Worm (Caenorhabditis elegans) whole organism, L4/young adult: ENCODE results near the gene F16B12.4.
A peak's percentile ranks its signal among the peaks of the same experiment; 100 is the strongest.

Source experiments
- W03F9.2 ChIP-seq: fragments of 150-350 bp; optimal IDR thresholded peaks from 2 replicates; lab custom pipeline; 2014; ENCODE audit warnings: missing biosample characterization, missing genetic modification characterization
- dao-5 ChIP-seq: sonication (generic microtip); optimal IDR thresholded peaks from 2 replicates; lab custom pipeline; 2016; ENCODE audit warnings: missing genotype, missing genetic modification characterization, moderate library complexity, missing compliant biosample characterization
- him-1 ChIP-seq: sonication (generic microtip); optimal IDR thresholded peaks from 2 replicates; lab custom pipeline; 2016; ENCODE audit warnings: missing genotype, missing genetic modification reagents, missing genetic modification characterization, missing compliant biosample characterization

The F16B12.4 gene

DNA sequence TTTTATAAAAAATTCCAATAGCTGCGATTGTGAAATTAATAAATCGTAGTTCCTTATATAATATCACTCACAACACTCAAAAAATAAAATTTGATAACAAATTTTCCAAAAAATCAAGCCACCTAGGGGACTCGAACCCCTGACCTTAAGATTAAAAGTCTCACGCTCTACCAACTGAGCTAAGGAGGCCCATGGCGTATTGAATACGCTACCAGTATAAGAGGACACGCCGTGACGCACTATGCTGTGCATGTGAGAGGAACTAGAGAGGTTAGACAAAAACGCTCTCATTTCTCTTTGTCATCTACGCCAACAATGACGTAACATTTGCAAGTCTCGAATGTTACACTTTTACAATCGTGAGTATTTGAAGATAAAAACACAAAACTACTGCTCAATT is 34.6 kb downstream of the F16B12.4 start:
- TF ChIP-seq dao-5 (tag; lab: Kevin White, UChicago): peak; percentile 90
- peak; percentile 97 for TF ChIP-seq him-1 (tag; lab: Kevin White, UChicago)
- TF ChIP-seq W03F9.2 (tag; lab: Kevin White, UChicago): peak; percentile 58

ce11 chrX:14062771-14063170 is 35.7 kb downstream of the F16B12.4 start:
- TF ChIP-seq dao-5 (tag; lab: Kevin White, UChicago): no peak
- TF ChIP-seq W03F9.2 (tag; lab: Kevin White, UChicago): no peak
- TF ChIP-seq him-1 (tag; lab: Kevin White, UChicago): no peak

DNA sequence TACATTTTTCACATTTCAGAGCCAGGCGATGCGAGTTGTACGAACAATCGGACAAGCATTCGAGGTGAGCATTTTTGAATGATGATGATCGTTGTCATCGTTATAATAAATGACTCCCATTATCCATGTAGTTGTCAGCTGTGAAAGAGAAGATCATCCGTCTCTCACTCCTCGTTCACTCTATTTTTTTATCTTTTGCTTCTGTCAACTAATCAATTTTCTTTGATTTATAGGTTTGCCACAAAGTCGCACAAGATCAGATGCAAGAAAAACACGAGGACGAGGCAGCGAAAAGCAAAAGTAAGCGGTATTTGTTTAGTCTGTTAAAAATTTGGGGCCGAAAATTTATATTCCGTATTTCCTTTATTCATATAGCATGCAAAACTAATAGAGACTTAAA is 41.9 kb downstream of the F16B12.4 start:
- TF ChIP-seq him-1 (tag; lab: Kevin White, UChicago) (no peak), W03F9.2 (tag; lab: Kevin White, UChicago) (no peak), dao-5 (tag; lab: Kevin White, UChicago) (no peak)

ce11 chrX:14055715-14056114 is 42.8 kb downstream of the F16B12.4 start:
- TF ChIP-seq dao-5 (tag; lab: Kevin White, UChicago) (no peak), him-1 (tag; lab: Kevin White, UChicago) (no peak), W03F9.2 (tag; lab: Kevin White, UChicago) (no peak)

ce11 chrX:14054799-14055198 is 43.7 kb downstream of the F16B12.4 start:
- TF ChIP-seq him-1 (tag; lab: Kevin White, UChicago) (no peak), W03F9.2 (tag; lab: Kevin White, UChicago) (no peak), dao-5 (tag; lab: Kevin White, UChicago) (no peak)

- TF ChIP-seq W03F9.2 (tag; lab: Kevin White, UChicago): no peak
- no peak for TF ChIP-seq him-1 (tag; lab: Kevin White, UChicago)
- no peak for TF ChIP-seq dao-5 (tag; lab: Kevin White, UChicago)
These were observed 44.7 kb downstream of the F16B12.4 start for ce11 chrX:14053754-14054153.

DNA sequence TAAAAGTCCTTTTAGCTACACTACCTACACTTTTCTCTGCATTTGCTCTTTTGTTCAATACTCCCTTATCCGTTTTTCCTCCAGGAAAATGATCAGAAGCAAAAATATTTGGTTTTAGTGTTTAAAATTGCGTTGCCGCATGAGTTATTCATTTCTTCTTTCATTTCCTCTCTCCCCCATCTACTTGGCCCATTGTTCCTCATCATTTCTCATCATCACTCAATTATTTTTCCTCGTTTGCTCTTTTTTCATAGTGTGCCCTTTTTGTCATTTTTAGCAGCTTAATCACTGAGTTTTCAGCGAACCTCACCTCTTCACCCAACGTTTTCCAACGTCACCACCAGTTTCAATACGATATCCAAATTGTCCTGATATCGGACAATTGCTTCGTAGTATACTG is 49.2 kb downstream of the F16B12.4 start, which contains the start of gene dyc-1:
TSS of gene dyc-1 (plus strand) at position 301 of the 400 bp plus-strand sequence.
- TF ChIP-seq him-1 (tag; lab: Kevin White, UChicago) (no peak), dao-5 (tag; lab: Kevin White, UChicago) (no peak), W03F9.2 (tag; lab: Kevin White, UChicago) (no peak)

DNA sequence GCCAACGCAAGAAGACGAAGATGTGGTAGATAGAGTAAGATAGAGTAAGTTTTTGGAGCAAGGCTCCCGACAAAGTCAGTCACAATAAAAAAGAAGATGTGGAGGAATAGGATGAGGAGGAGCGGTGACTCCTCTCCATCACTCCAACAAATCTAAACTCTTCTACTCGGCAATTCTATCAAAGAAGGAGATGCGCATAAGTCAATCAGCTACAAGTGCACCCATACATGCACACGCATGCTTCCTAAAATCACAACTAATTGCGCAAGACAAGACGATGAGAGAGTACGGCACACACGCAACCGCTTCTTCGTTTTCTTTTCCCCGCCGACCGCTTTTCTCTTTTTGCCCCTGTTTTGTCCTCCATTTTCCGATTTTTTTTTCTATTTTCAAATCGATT is 50.9 kb downstream of the F16B12.4 start:
- TF ChIP-seq W03F9.2 (tag; lab: Kevin White, UChicago): no peak
- no peak for TF ChIP-seq him-1 (tag; lab: Kevin White, UChicago)
- TF ChIP-seq dao-5 (tag; lab: Kevin White, UChicago): no peak
